Worm (Caenorhabditis elegans) whole organism, L4 larva: ENCODE measurements around the gene dph-3.

Experiments used
- F49E8.2 ChIP-seq: sonication (generic microtip); optimal IDR thresholded peaks from 2 replicates; lab custom pipeline; 2016; ENCODE audit warnings: missing compliant biosample characterization, mild to moderate bottlenecking, missing genetic modification characterization, borderline replicate concordance
- aha-1 ChIP-seq: fragments of 150-350 bp; peaks from one replicate; lab custom pipeline; 2014; ENCODE audit warnings: missing biosample characterization, missing genetic modification characterization
- fos-1 ChIP-seq: fragments of 150-350 bp; optimal IDR thresholded peaks from 2 replicates; lab custom pipeline; 2014; ENCODE audit warnings: missing biosample characterization, missing genetic modification characterization
- gei-8 ChIP-seq: fragments of 200-800 bp; sonication (Bioruptor generic); optimal IDR thresholded peaks from 2 replicates; lab custom pipeline; 2018; ENCODE audit warnings: mild to moderate bottlenecking, missing genetic modification characterization, missing compliant biosample characterization
- jun-1 ChIP-seq: fragments of 150-350 bp; optimal IDR thresholded peaks from 2 replicates; lab custom pipeline; 2014; ENCODE audit warnings: missing biosample characterization, missing genetic modification reagents, missing genetic modification characterization
- lin-15B ChIP-seq: fragments of 150-350 bp; sonication (generic microtip); optimal IDR thresholded peaks from 3 replicates; lab custom pipeline; 2014; ENCODE audit warnings: missing biosample characterization, missing genetic modification characterization
- mep-1 ChIP-seq: fragments of 150-350 bp; sonication (generic microtip); optimal IDR thresholded peaks from 3 replicates; lab custom pipeline; 2014; ENCODE audit warnings: missing biosample characterization, missing genetic modification characterization
- nhr-11 ChIP-seq: fragments of 150-350 bp; optimal IDR thresholded peaks from 2 replicates; lab custom pipeline; 2014; ENCODE audit warnings: missing biosample characterization, missing genetic modification characterization
- nhr-42 ChIP-seq: fragments of 200-800 bp; sonication (Bioruptor generic); IDR thresholded peaks from 2 replicates; pipeline ENCODE4 v1.3.6; 2022; ENCODE audit warnings: missing genetic modification characterization, missing compliant biosample characterization
- nhr-76 ChIP-seq: fragments of 150-350 bp; optimal IDR thresholded peaks from 2 replicates; lab custom pipeline; 2014; ENCODE audit warnings: missing biosample characterization, missing genetic modification characterization
- saeg-2 ChIP-seq: fragments of 200-800 bp; sonication (Bioruptor generic); IDR thresholded peaks from 2 replicates; pipeline ENCODE4 v1.3.6; 2022; ENCODE audit warnings: missing genetic modification reagents, missing genetic modification characterization, missing compliant biosample characterization
- zag-1 ChIP-seq: fragments of 150-350 bp; optimal IDR thresholded peaks from 2 replicates; lab custom pipeline; 2014; ENCODE audit warnings: missing biosample characterization, missing genetic modification characterization
- zip-2 ChIP-seq: fragments of 150-350 bp; optimal IDR thresholded peaks from 2 replicates; lab custom pipeline; 2014; ENCODE audit warnings: missing biosample characterization, missing genetic modification characterization

- TF ChIP-seq fos-1 (tag; lab: Kevin White, UChicago) (no peak), lin-15B (tag; lab: Kevin White, UChicago) (no peak), mep-1 (tag; lab: Kevin White, UChicago) (no peak), saeg-2 (GFP tag; lab: Robert Waterston, UW) (no peak), zag-1 (tag; lab: Kevin White, UChicago) (no peak), nhr-11 (tag; lab: Kevin White, UChicago) (no peak), jun-1 (tag; lab: Kevin White, UChicago) (no peak), aha-1 (no peak), F49E8.2 (no peak), nhr-76 (tag; lab: Kevin White, UChicago) (no peak), nhr-42 (no peak), zip-2 (tag; lab: Kevin White, UChicago) (no peak), gei-8 (no peak)
Observed at ce11 chrIV:9709205-9709604, 2.3 kb downstream of the dph-3 start, which contains the start of gene ant-1.3.
